Fruit fly (Drosophila melanogaster) whole organism, embryonic: ENCODE data around the gene eIF3d1.

Experiments used
- ATbp ChIP-seq: fragments of 200-800 bp; sonication (Bioruptor generic); optimal IDR thresholded peaks from 2 replicates; lab custom pipeline; 2017; ENCODE audit warnings: missing biosample characterization, mild to moderate bottlenecking, missing genetic modification characterization, missing genetic modification reagents
- CG11398 ChIP-seq: fragments of 200-800 bp; sonication (Bioruptor generic); optimal IDR thresholded peaks from 2 replicates; lab custom pipeline; 2016; ENCODE audit warnings: missing biosample characterization, missing genetic modification characterization
- CG12155 ChIP-seq: fragments of 200-800 bp; sonication (Bioruptor generic); optimal IDR thresholded peaks from 3 replicates; lab custom pipeline; 2016; ENCODE audit warnings: missing biosample characterization, missing genetic modification characterization
- CG12942 ChIP-seq: fragments of 200-800 bp; sonication (Bioruptor generic); optimal IDR thresholded peaks from 3 replicates; lab custom pipeline; 2016; ENCODE audit warnings: missing biosample characterization, missing genetic modification characterization
- CG13123 ChIP-seq: fragments of 200-800 bp; sonication (Bioruptor generic); optimal IDR thresholded peaks from 2 replicates; lab custom pipeline; 2016; ENCODE audit warnings: missing biosample characterization, missing genetic modification characterization
- CG31388 ChIP-seq: fragments of 200-800 bp; sonication (Bioruptor generic); optimal IDR thresholded peaks from 2 replicates; lab custom pipeline; 2016; ENCODE audit warnings: missing biosample characterization, missing genetic modification characterization
- CG31441 ChIP-seq: fragments of 200-800 bp; sonication (Bioruptor generic); IDR thresholded peaks from 2 replicates; pipeline ENCODE4 v1.3.6; 2022; ENCODE audit warnings: missing biosample characterization, missing genetic modification characterization
- CG34376 ChIP-seq: fragments of 200-800 bp; sonication (Bioruptor generic); optimal IDR thresholded peaks from 2 replicates; lab custom pipeline; 2018; ENCODE audit warnings: missing biosample characterization, mild to moderate bottlenecking, missing genetic modification characterization
- CG4282 ChIP-seq: fragments of 200-800 bp; sonication (Bioruptor generic); optimal IDR thresholded peaks from 2 replicates; lab custom pipeline; 2016; ENCODE audit warnings: missing biosample characterization, missing genetic modification characterization
- CG4328 ChIP-seq: fragments of 200-800 bp; sonication (Bioruptor generic); optimal IDR thresholded peaks from 3 replicates; lab custom pipeline; 2017; ENCODE audit warnings: missing biosample characterization, missing genetic modification reagents, missing genetic modification characterization
- CG43689 ChIP-seq: fragments of 200-800 bp; sonication (Bioruptor generic); IDR thresholded peaks from 2 replicates; pipeline ENCODE4 v1.3.6; 2022; ENCODE audit warnings: missing biosample characterization, missing genetic modification characterization
- CG4707 ChIP-seq: fragments of 200-800 bp; sonication (Bioruptor generic); optimal IDR thresholded peaks from 2 replicates; lab custom pipeline; 2018; ENCODE audit warnings: missing biosample characterization, mild to moderate bottlenecking, missing genetic modification characterization, moderate library complexity
- CG6254 ChIP-seq: fragments of 200-800 bp; sonication (Bioruptor generic); optimal IDR thresholded peaks from 3 replicates; lab custom pipeline; 2017; ENCODE audit warnings: mild to moderate bottlenecking, missing biosample characterization, missing genetic modification reagents, missing genetic modification characterization
- CG7372 ChIP-seq: fragments of 200-800 bp; sonication (Bioruptor generic); IDR thresholded peaks from 2 replicates; pipeline ENCODE4 v1.3.6; 2022; ENCODE audit warnings: missing biosample characterization, missing genetic modification characterization
- CG8359 ChIP-seq: fragments of 200-800 bp; sonication (Bioruptor generic); optimal IDR thresholded peaks from 2 replicates; lab custom pipeline; 2017; ENCODE audit warnings: missing biosample characterization, mild to moderate bottlenecking, missing genetic modification characterization, borderline replicate concordance
- CG8944 ChIP-seq: fragments of 200-800 bp; sonication (Bioruptor generic); optimal IDR thresholded peaks from 3 replicates; lab custom pipeline; 2016; ENCODE audit warnings: missing biosample characterization, missing genetic modification characterization
- CHES-1-like ChIP-seq: fragments of 200-800 bp; sonication (Bioruptor generic); optimal IDR thresholded peaks from 2 replicates; lab custom pipeline; 2016; ENCODE audit warnings: missing biosample characterization, missing genetic modification characterization
- Dek ChIP-seq: fragments of 200-800 bp; sonication (Bioruptor generic); optimal IDR thresholded peaks from 3 replicates; lab custom pipeline; 2019; ENCODE audit warnings: missing biosample characterization, mild to moderate bottlenecking, missing genetic modification characterization, moderate library complexity
- Dll ChIP-seq: fragments of 200-800 bp; sonication (Bioruptor generic); IDR thresholded peaks from 4 replicates; pipeline ENCODE4 v1.3.6; 2022; ENCODE audit warnings: missing biosample characterization, missing genetic modification characterization; ENCODE audit not compliant: partially characterized antibody
- Elba2 ChIP-seq: fragments of 200-800 bp; sonication (Bioruptor generic); optimal IDR thresholded peaks from 3 replicates; lab custom pipeline; 2016; ENCODE audit warnings: missing biosample characterization, missing genetic modification characterization
- Ets65A ChIP-seq: fragments of 200-800 bp; sonication (Bioruptor generic); peaks from one replicate; lab custom pipeline; 2016; ENCODE audit warnings: missing biosample characterization, missing genetic modification characterization
- Fer2 ChIP-seq: fragments of 200-800 bp; sonication (Bioruptor generic); optimal IDR thresholded peaks from 2 replicates; lab custom pipeline; 2018; ENCODE audit warnings: missing biosample characterization, mild to moderate bottlenecking, missing genetic modification characterization, moderate library complexity
- H2.0 ChIP-seq: fragments of 200-800 bp; sonication (Bioruptor generic); IDR thresholded peaks from 2 replicates; pipeline ENCODE4 v1.3.6; 2022; ENCODE audit warnings: missing biosample characterization, missing genetic modification characterization
- HmgZ ChIP-seq: fragments of 200-800 bp; sonication (Bioruptor generic); optimal IDR thresholded peaks from 2 replicates; lab custom pipeline; 2018; ENCODE audit warnings: missing biosample characterization, mild to moderate bottlenecking, missing genetic modification characterization
- Myb ChIP-seq: fragments of 200-800 bp; sonication (Bioruptor generic); optimal IDR thresholded peaks from 2 replicates; lab custom pipeline; 2016; ENCODE audit warnings: missing biosample characterization, missing genetic modification characterization
- NfI ChIP-seq: fragments of 200-800 bp; sonication (Bioruptor generic); optimal IDR thresholded peaks from 3 replicates; lab custom pipeline; 2018; ENCODE audit warnings: missing biosample characterization, mild to moderate bottlenecking, missing genetic modification characterization, moderate library complexity
- Opbp ChIP-seq: fragments of 200-800 bp; sonication (Bioruptor generic); IDR thresholded peaks from 3 replicates; pipeline ENCODE4 v1.3.6; 2022; ENCODE audit warnings: missing biosample characterization, missing genetic modification characterization; ENCODE audit not compliant: partially characterized antibody
- Ssrp ChIP-seq: fragments of 200-800 bp; sonication (Bioruptor generic); optimal IDR thresholded peaks from 2 replicates; lab custom pipeline; 2018; ENCODE audit warnings: missing biosample characterization, mild to moderate bottlenecking, missing genetic modification characterization, moderate library complexity
- Taf1 ChIP-seq: fragments of 200-800 bp; sonication (Bioruptor generic); IDR thresholded peaks from 2 replicates; pipeline ENCODE4 v1.3.6; 2022; ENCODE audit warnings: missing biosample characterization, missing genetic modification characterization
- ase ChIP-seq: fragments of 200-800 bp; sonication (Bioruptor generic); IDR thresholded peaks from 3 replicates; pipeline ENCODE4 v1.3.6; 2022; ENCODE audit warnings: missing biosample characterization, missing genetic modification characterization
- bab2 ChIP-seq: fragments of 200-800 bp; sonication (Bioruptor generic); optimal IDR thresholded peaks from 2 replicates; lab custom pipeline; 2016; ENCODE audit warnings: missing biosample characterization, missing genetic modification characterization
- crc ChIP-seq: fragments of 200-800 bp; sonication (Bioruptor generic); optimal IDR thresholded peaks from 2 replicates; lab custom pipeline; 2016; ENCODE audit warnings: missing biosample characterization, missing genetic modification characterization
- cwo ChIP-seq: fragments of 200-800 bp; sonication (Bioruptor generic); optimal IDR thresholded peaks from 3 replicates; lab custom pipeline; 2017; ENCODE audit warnings: missing biosample characterization, missing genetic modification characterization, mild to moderate bottlenecking, moderate library complexity, missing genetic modification reagents
- ftz-f1 ChIP-seq: fragments of 200-800 bp; sonication (Bioruptor generic); optimal IDR thresholded peaks from 2 replicates; lab custom pipeline; 2016; ENCODE audit warnings: missing biosample characterization, missing genetic modification characterization
- gcm2 ChIP-seq: fragments of 200-800 bp; sonication (Bioruptor generic); optimal IDR thresholded peaks from 2 replicates; lab custom pipeline; 2016; ENCODE audit warnings: missing biosample characterization, missing genetic modification characterization
- gro ChIP-seq: fragments of 200-800 bp; sonication (Bioruptor generic); optimal IDR thresholded peaks from 2 replicates; lab custom pipeline; 2016; ENCODE audit warnings: missing biosample characterization, missing genetic modification characterization
- hkb ChIP-seq, 2 experiments: fragments of 200-800 bp in 1 of 2; fragments of >200 bp in 1 of 2; sonication (Bioruptor generic) in 1 of 2; IDR thresholded peaks in 1 of 2; optimal IDR thresholded peaks in 1 of 2; 2 replicates each; pipeline versions ENCODE4 v1.3.6 to Lab custom; 2017 to 2022; ENCODE audit warnings: missing biosample characterization in 1 of 2, missing genetic modification characterization in 1 of 2
- jumu ChIP-seq: fragments of 200-800 bp; sonication (Bioruptor generic); optimal IDR thresholded peaks from 3 replicates; lab custom pipeline; 2016; ENCODE audit warnings: missing biosample characterization, missing genetic modification characterization
- ken ChIP-seq: fragments of 200-800 bp; sonication (Bioruptor generic); IDR thresholded peaks from 3 replicates; pipeline ENCODE4 v1.3.6; 2022; ENCODE audit warnings: missing biosample characterization, missing genetic modification characterization
- lab ChIP-seq: fragments of 200-800 bp; sonication (Bioruptor generic); optimal IDR thresholded peaks from 3 replicates; lab custom pipeline; 2017; ENCODE audit warnings: missing biosample characterization, missing genetic modification characterization, mild to moderate bottlenecking, moderate library complexity, missing genetic modification reagents
- nmo ChIP-seq: fragments of 200-800 bp; sonication (Bioruptor generic); optimal IDR thresholded peaks from 2 replicates; lab custom pipeline; 2018; ENCODE audit warnings: missing biosample characterization, mild to moderate bottlenecking, missing genetic modification characterization, moderate library complexity
- otp ChIP-seq: fragments of 200-800 bp; sonication (Bioruptor generic); IDR thresholded peaks from 3 replicates; pipeline ENCODE4, ENCODE4 v1.3.6; 2022; ENCODE audit warnings: missing biosample characterization, missing genetic modification characterization
- pan ChIP-seq, 4 experiments: fragments of >200 bp in 3 of 4; fragments of 200-800 bp in 1 of 4; sonication (Bioruptor generic) in 1 of 4; optimal IDR thresholded peaks in 3 of 4; IDR thresholded peaks in 1 of 4; 2 replicates each; pipeline versions ENCODE4 v1.3.6 to Lab custom; 2017 to 2022; ENCODE audit warnings: missing biosample characterization in 2 of 4, missing genetic modification characterization in 2 of 4, mixed read lengths in 1 of 4
- sd ChIP-seq: fragments of 200-800 bp; sonication (Bioruptor generic); optimal IDR thresholded peaks from 3 replicates; lab custom pipeline; 2018; ENCODE audit warnings: missing biosample characterization, mild to moderate bottlenecking, missing genetic modification characterization, moderate library complexity
- seq ChIP-seq: fragments of 200-800 bp; sonication (Bioruptor generic); IDR thresholded peaks from 2 replicates; pipeline ENCODE4 v1.3.6; 2022; ENCODE audit warnings: missing biosample characterization, missing genetic modification characterization
- stwl ChIP-seq: fragments of 200-800 bp; sonication (Bioruptor generic); optimal IDR thresholded peaks from 3 replicates; lab custom pipeline; 2018; ENCODE audit warnings: missing biosample characterization, mild to moderate bottlenecking, missing genetic modification characterization, moderate library complexity
- toy ChIP-seq: fragments of 200-800 bp; sonication (Bioruptor generic); IDR thresholded peaks from 2 replicates; pipeline ENCODE4 v1.3.6; 2022; ENCODE audit warnings: missing biosample characterization, missing genetic modification characterization
- trh ChIP-seq: fragments of 200-800 bp; sonication (Bioruptor generic); optimal IDR thresholded peaks from 2 replicates; lab custom pipeline; 2016; ENCODE audit warnings: missing biosample characterization, missing genetic modification characterization

eIF3d1 gene

dm6 chr3R:23713901-23714300, 34.1 kb downstream of the eIF3d1 start (continued):
- TF ChIP-seq CG34376 (GFP tag; lab: Kevin White, UChicago) (no peak), Ssrp (tag; lab: Kevin White, UChicago) (peak; percentile 71), Myb (GFP tag; lab: Kevin White, UChicago) (no peak), CG12942 (peak; percentile 40), CG4328 (GFP tag; lab: Kevin White, UChicago) (no peak), ase (GFP tag; lab: Robert Waterston, UW) (0 out of 3 replicates have a peak, but pooled peaks have one; percentile 46), gro (GFP tag; lab: Kevin White, UChicago) (no peak), CG4707 (peak; percentile 31), Fer2 (tag; lab: Kevin White, UChicago) (no peak), nmo (GFP tag; lab: Kevin White, UChicago) (peak; percentile 78), cwo (GFP tag; lab: Kevin White, UChicago) (no peak), ftz-f1 (GFP tag; lab: Kevin White, UChicago) (no peak), Taf1 (GFP tag; lab: Robert Waterston, UW) (no peak), CG13123 (GFP tag; lab: Kevin White, UChicago) (peak; percentile 34), seq (GFP tag; lab: Robert Waterston, UW) (0 out of 2 replicates have a peak, but pooled peaks have one; percentile 48), CG7372 (GFP tag; lab: Robert Waterston, UW) (no peak), ATbp (peak; percentile 59), CG8944 (GFP tag; lab: Kevin White, UChicago) (peak; percentile 47), lab (peak; percentile 64), trh (GFP tag; lab: Kevin White, UChicago) (no peak), CG4282 (GFP tag; lab: Kevin White, UChicago) (no peak), pan (optimal IDR thresholded peaks at IDR 0.05; lab: Kevin White, UChicago) (no peak), pan (GFP tag; optimal IDR thresholded peaks at IDR 0.05 in 1 of 2, IDR thresholded peaks at IDR 0.05 in 1 of 2) (peak in 1 of 2 experiments; percentile 64), CG8359 (no peak), ken (GFP tag; lab: Robert Waterston, UW) (peak; percentile 75; the same call in 2 of the 3 replicates), Ets65A (GFP tag; lab: Kevin White, UChicago) (peak; percentile 94), CG43689 (GFP tag; lab: Robert Waterston, UW) (peak; percentile 27; the same call in 1 of the 2 replicates), CG11398 (GFP tag; lab: Kevin White, UChicago) (no peak), Opbp (GFP tag; lab: Robert Waterston, UW) (no peak), toy (GFP tag; lab: Robert Waterston, UW) (no peak), otp (GFP tag; lab: Robert Waterston, UW) (peak; percentile 70; the same call in 2 of the 3 replicates), CG6254 (GFP tag; lab: Kevin White, UChicago) (peak; percentile 46), CG31388 (GFP tag; lab: Kevin White, UChicago) (peak; percentile 64), HmgZ (tag; lab: Kevin White, UChicago) (no peak), CG31441 (GFP tag; lab: Robert Waterston, UW) (peak; percentile 74), sd (peak; percentile 14), H2.0 (peak; percentile 57), NfI (GFP tag; lab: Kevin White, UChicago) (peak; percentile 45), Dek (tag; lab: Kevin White, UChicago) (peak; percentile 35), Dll (GFP tag; lab: Robert Waterston, UW) (no peak), stwl (tag; lab: Kevin White, UChicago) (no peak), bab2 (GFP tag; lab: Kevin White, UChicago) (peak; percentile 56), CHES-1-like (no peak), gcm2 (GFP tag; lab: Kevin White, UChicago) (peak; percentile 16), hkb (optimal IDR thresholded peaks at IDR 0.05; lab: Kevin White, UChicago) (no peak), hkb (GFP tag; IDR thresholded peaks at IDR 0.05; lab: Robert Waterston, UW) (peak; percentile 63), jumu (GFP tag; lab: Kevin White, UChicago) (no peak), CG12155 (GFP tag; lab: Kevin White, UChicago) (peak; percentile 50), crc (peak; percentile 2), Elba2 (GFP tag; lab: Kevin White, UChicago) (no peak)
